Worm (Caenorhabditis elegans) whole organism, L2 larva: Measurements from ENCODE around the gene cul-2.

Source experiments
- C34F6.9 ChIP-seq: fragments of 150-350 bp; optimal IDR thresholded peaks from 2 replicates; lab custom pipeline; 2014; ENCODE audit warnings: missing biosample characterization, missing genetic modification characterization
- F13H6.1 ChIP-seq: sonication (generic microtip); optimal IDR thresholded peaks from 2 replicates; lab custom pipeline; 2016; ENCODE audit warnings: missing genetic modification characterization, missing compliant biosample characterization
- R02D3.7 ChIP-seq: fragments of 150-350 bp; optimal IDR thresholded peaks from 2 replicates; lab custom pipeline; 2014; ENCODE audit warnings: missing biosample characterization, missing genetic modification characterization
- Y55F3AM.14 ChIP-seq: fragments of 200-800 bp; sonication (Bioruptor generic); optimal IDR thresholded peaks from 2 replicates; lab custom pipeline; 2018; ENCODE audit warnings: mild to moderate bottlenecking, missing genetic modification characterization, missing compliant biosample characterization
- ZK546.5 ChIP-seq: sonication (generic microtip); optimal IDR thresholded peaks from 2 replicates; lab custom pipeline; 2017; ENCODE audit warnings: missing biosample characterization, missing genetic modification characterization
- alr-1 ChIP-seq: fragments of 150-350 bp; optimal IDR thresholded peaks from 2 replicates; lab custom pipeline; 2014; ENCODE audit warnings: missing biosample characterization, missing genetic modification characterization
- aly-2 ChIP-seq: fragments of 150-350 bp; optimal IDR thresholded peaks from 2 replicates; lab custom pipeline; 2014; ENCODE audit warnings: missing biosample characterization, missing genetic modification characterization
- ama-1 ChIP-seq: fragments of 150-350 bp; optimal IDR thresholded peaks from 2 replicates; lab custom pipeline; 2018; ENCODE audit warnings: inconsistent platforms
- blmp-1 ChIP-seq: sonication (generic microtip); optimal IDR thresholded peaks from 2 replicates; lab custom pipeline; 2017; ENCODE audit warnings: missing genetic modification characterization, mild to moderate bottlenecking, missing compliant biosample characterization, antibody characterized with exemption, moderate library complexity; ENCODE audit not compliant: insufficient read depth
- ceh-16 ChIP-seq: fragments of 150-350 bp; optimal IDR thresholded peaks from 2 replicates; lab custom pipeline; 2014; ENCODE audit warnings: missing biosample characterization, missing genetic modification characterization
- ceh-82 ChIP-seq: fragments of 150-350 bp; optimal IDR thresholded peaks from 2 replicates; lab custom pipeline; 2014; ENCODE audit warnings: missing biosample characterization, missing genetic modification characterization
- crh-2 ChIP-seq: sonication (generic microtip); optimal IDR thresholded peaks from 2 replicates; lab custom pipeline; 2017; ENCODE audit warnings: missing biosample characterization, missing genetic modification characterization
- dmd-4 ChIP-seq: sonication (generic microtip); optimal IDR thresholded peaks from 2 replicates; lab custom pipeline; 2017; ENCODE audit warnings: missing biosample characterization, missing genetic modification characterization
- egl-27 ChIP-seq: sonication (generic microtip); optimal IDR thresholded peaks from 3 replicates; lab custom pipeline; 2017; ENCODE audit warnings: missing biosample characterization, missing genetic modification reagents, missing genetic modification characterization
- elt-1 ChIP-seq: fragments of 150-350 bp; optimal IDR thresholded peaks from 2 replicates; lab custom pipeline; 2014; ENCODE audit warnings: missing biosample characterization, missing genetic modification characterization
- fos-1 ChIP-seq: fragments of 150-350 bp; optimal IDR thresholded peaks from 2 replicates; lab custom pipeline; 2014; ENCODE audit warnings: missing biosample characterization, missing genetic modification characterization
- gmeb-1 ChIP-seq: fragments of 150-350 bp; optimal IDR thresholded peaks from 2 replicates; lab custom pipeline; 2014; ENCODE audit warnings: missing biosample characterization, missing genetic modification characterization
- lin-11 ChIP-seq: fragments of 150-350 bp; sonication (generic microtip); optimal IDR thresholded peaks from 2 replicates; lab custom pipeline; 2014; ENCODE audit warnings: missing biosample characterization, missing genetic modification characterization, inconsistent platforms, mixed read lengths
- lin-13 ChIP-seq: fragments of 150-350 bp; optimal IDR thresholded peaks from 2 replicates; lab custom pipeline; 2014; ENCODE audit warnings: missing biosample characterization, missing genetic modification reagents, missing genetic modification characterization
- lin-39 ChIP-seq: fragments of 150-350 bp; optimal IDR thresholded peaks from 2 replicates; lab custom pipeline; 2014; ENCODE audit warnings: missing biosample characterization, missing genetic modification reagents, missing genetic modification characterization
- lsy-2 ChIP-seq, 2 experiments: fragments of 150-350 bp in 1 of 2; sonication (generic microtip) in 1 of 2; optimal IDR thresholded peaks; 2 replicates each; lab custom pipeline; 2014 to 2017; ENCODE audit warnings: missing biosample characterization in 2 of 2, missing genetic modification characterization in 2 of 2
- mab-5 ChIP-seq: fragments of 150-350 bp; optimal IDR thresholded peaks from 2 replicates; lab custom pipeline; 2014; ENCODE audit warnings: missing biosample characterization, missing genetic modification characterization
- mbf-1 ChIP-seq: sonication (generic microtip); optimal IDR thresholded peaks from 2 replicates; lab custom pipeline; 2017; ENCODE audit warnings: missing biosample characterization, missing genetic modification characterization
- mdl-1 ChIP-seq, 2 experiments: fragments of 150-350 bp in 1 of 2; sonication (generic microtip) in 1 of 2; optimal IDR thresholded peaks; 2 replicates each; lab custom pipeline; 2017; ENCODE audit warnings: missing biosample characterization in 2 of 2, missing genetic modification characterization in 2 of 2
- nhr-11 ChIP-seq: fragments of 150-350 bp; optimal IDR thresholded peaks from 2 replicates; lab custom pipeline; 2014; ENCODE audit warnings: missing biosample characterization, missing genetic modification characterization
- nhr-12 ChIP-seq: fragments of 150-350 bp; optimal IDR thresholded peaks from 2 replicates; lab custom pipeline; 2014; ENCODE audit warnings: missing biosample characterization, missing genetic modification characterization
- nhr-129 ChIP-seq: fragments of 150-350 bp; optimal IDR thresholded peaks from 2 replicates; lab custom pipeline; 2014; ENCODE audit warnings: missing biosample characterization, missing genetic modification characterization
- nhr-21 ChIP-seq: fragments of 150-350 bp; optimal IDR thresholded peaks from 2 replicates; lab custom pipeline; 2014; ENCODE audit warnings: missing biosample characterization, missing genetic modification characterization
- nhr-23 ChIP-seq: fragments of 150-350 bp; optimal IDR thresholded peaks from 2 replicates; lab custom pipeline; 2014; ENCODE audit warnings: missing biosample characterization, missing genetic modification reagents, missing genetic modification characterization
- nhr-237 ChIP-seq: fragments of 150-350 bp; optimal IDR thresholded peaks from 2 replicates; lab custom pipeline; 2014; ENCODE audit warnings: missing biosample characterization, missing genetic modification characterization
- nhr-25 ChIP-seq: fragments of 150-350 bp; sonication (generic microtip); optimal IDR thresholded peaks from 3 replicates; lab custom pipeline; 2014; ENCODE audit warnings: missing biosample characterization, missing genetic modification characterization
- nhr-6 ChIP-seq: fragments of 150-350 bp; optimal IDR thresholded peaks from 2 replicates; lab custom pipeline; 2014; ENCODE audit warnings: missing biosample characterization, missing genetic modification characterization
- peb-1 ChIP-seq: fragments of 150-350 bp; optimal IDR thresholded peaks from 2 replicates; lab custom pipeline; 2014; ENCODE audit warnings: missing biosample characterization, missing genetic modification characterization
- sem-4 ChIP-seq: fragments of 150-350 bp; optimal IDR thresholded peaks from 2 replicates; lab custom pipeline; 2014; ENCODE audit warnings: missing biosample characterization, missing genetic modification reagents, missing genetic modification characterization
- sma-9 ChIP-seq, 2 experiments: fragments of 150-350 bp in 1 of 2; sonication (generic microtip) in 1 of 2; optimal IDR thresholded peaks; 2 replicates each; lab custom pipeline; 2014 to 2016; ENCODE audit warnings: missing genetic modification characterization in 2 of 2, mild to moderate bottlenecking in 1 of 2, missing biosample characterization in 1 of 2, missing compliant biosample characterization in 1 of 2, missing genetic modification reagents in 1 of 2, moderate library complexity in 1 of 2
- snpc-4 ChIP-seq: fragments of 150-350 bp; optimal IDR thresholded peaks from 2 replicates; lab custom pipeline; 2014; ENCODE audit warnings: missing biosample characterization, missing genetic modification characterization
- unc-39 ChIP-seq: fragments of 150-350 bp; optimal IDR thresholded peaks from 2 replicates; lab custom pipeline; 2014; ENCODE audit warnings: missing biosample characterization, missing genetic modification characterization
- unc-55 ChIP-seq: fragments of 150-350 bp; sonication (generic microtip); optimal IDR thresholded peaks from 3 replicates; lab custom pipeline; 2014; ENCODE audit warnings: missing biosample characterization, missing genetic modification reagents, missing genetic modification characterization
- unc-62 ChIP-seq: fragments of 150-350 bp; optimal IDR thresholded peaks from 2 replicates; lab custom pipeline; 2014; ENCODE audit warnings: missing biosample characterization, missing genetic modification reagents, missing genetic modification characterization
- zag-1 ChIP-seq: fragments of 150-350 bp; optimal IDR thresholded peaks from 2 replicates; lab custom pipeline; 2014; ENCODE audit warnings: missing biosample characterization, missing genetic modification characterization
- ztf-1 ChIP-seq: fragments of 200-800 bp; sonication (Bioruptor generic); conservative IDR thresholded peaks from 2 replicates; pipeline ENCODE4 v1.3.6; 2022; ENCODE audit warnings: missing genetic modification characterization, missing compliant biosample characterization
- ztf-4 ChIP-seq: fragments of 150-350 bp; optimal IDR thresholded peaks from 2 replicates; lab custom pipeline; 2014; ENCODE audit warnings: missing biosample characterization, missing genetic modification characterization

The cul-2 gene

DNA sequence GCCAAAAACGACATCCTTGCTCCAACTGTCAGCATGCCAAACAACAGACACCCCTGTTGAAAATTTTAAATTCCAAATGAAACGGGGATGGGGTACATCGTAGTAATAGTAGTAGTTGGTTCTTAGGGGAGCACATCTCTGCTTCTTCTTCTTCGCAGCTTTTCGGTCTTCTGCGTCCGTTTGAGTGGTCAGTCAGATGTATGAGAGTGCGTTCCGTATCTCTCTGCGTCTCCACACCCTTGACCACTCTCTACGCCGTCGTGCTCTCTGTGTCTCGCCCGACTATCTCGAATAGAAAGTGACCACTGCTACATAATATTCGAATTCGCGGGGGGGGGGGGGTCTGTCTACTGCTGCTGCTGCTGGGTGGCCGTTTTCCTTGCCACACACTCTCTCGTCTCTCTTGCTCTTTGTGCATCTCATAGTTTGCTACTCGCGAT lies 25.8 kb downstream of the cul-2 start:
- TF ChIP-seq fos-1 (peak; percentile 7), ceh-16 (no peak), gmeb-1 (tag; lab: Kevin White, UChicago) (no peak), peb-1 (tag; lab: Kevin White, UChicago) (no peak), mdl-1 (tag; optimal IDR thresholded peaks at IDR 0.05; lab: Kevin White, UChicago) (peak in 1 of 2 experiments; percentile 40), sem-4 (tag; lab: Kevin White, UChicago) (peak; percentile 41), Y55F3AM.14 (GFP tag; lab: Kevin White, UChicago) (no peak), blmp-1 (tag; lab: Kevin White, UChicago) (peak; percentile 9), sma-9 (GFP tag; optimal IDR thresholded peaks at IDR 0.05; lab: Kevin White, UChicago) (peak; percentile 87), sma-9 (tag; optimal IDR thresholded peaks at IDR 0.05; lab: Kevin White, UChicago) (no peak), unc-55 (GFP tag; lab: Kevin White, UChicago) (peak; percentile 54), nhr-129 (tag; lab: Kevin White, UChicago) (no peak), lsy-2 (tag; optimal IDR thresholded peaks at IDR 0.05; lab: Kevin White, UChicago) (peak in 1 of 2 experiments; percentile 67), zag-1 (tag; lab: Kevin White, UChicago) (peak; percentile 36), lin-11 (tag; lab: Kevin White, UChicago) (peak; percentile 27), ztf-1 (GFP tag; lab: Robert Waterston, UW) (no peak), ztf-4 (tag; lab: Kevin White, UChicago) (no peak), F13H6.1 (tag; lab: Kevin White, UChicago) (peak; percentile 99), ama-1 (no peak), aly-2 (tag; lab: Kevin White, UChicago) (no peak), mab-5 (tag; lab: Kevin White, UChicago) (peak; percentile 35), C34F6.9 (tag; lab: Kevin White, UChicago) (peak; percentile 16), lin-13 (peak; percentile 62)

ce11 chrIII:13713807-13714206 lies 26.7 kb downstream of the cul-2 start:
- TF ChIP-seq nhr-11 (tag; lab: Kevin White, UChicago) (no peak), zag-1 (tag; lab: Kevin White, UChicago) (no peak), ceh-82 (tag; lab: Kevin White, UChicago) (no peak), nhr-237 (tag; lab: Kevin White, UChicago) (no peak), elt-1 (tag; lab: Kevin White, UChicago) (no peak), egl-27 (tag; lab: Kevin White, UChicago) (no peak), aly-2 (tag; lab: Kevin White, UChicago) (no peak), ceh-16 (no peak), gmeb-1 (tag; lab: Kevin White, UChicago) (no peak), nhr-6 (tag; lab: Kevin White, UChicago) (no peak), ztf-1 (GFP tag; lab: Robert Waterston, UW) (no peak), R02D3.7 (tag; lab: Kevin White, UChicago) (no peak), crh-2 (tag; lab: Kevin White, UChicago) (no peak), snpc-4 (tag; lab: Kevin White, UChicago) (no peak), C34F6.9 (tag; lab: Kevin White, UChicago) (no peak), lin-39 (tag; lab: Kevin White, UChicago) (no peak), F13H6.1 (tag; lab: Kevin White, UChicago) (no peak), nhr-12 (no peak), nhr-21 (tag; lab: Kevin White, UChicago) (no peak)

- TF ChIP-seq dmd-4 (tag; lab: Kevin White, UChicago) (no peak), crh-2 (tag; lab: Kevin White, UChicago) (no peak), sem-4 (tag; lab: Kevin White, UChicago) (no peak), peb-1 (tag; lab: Kevin White, UChicago) (no peak), mbf-1 (tag; lab: Kevin White, UChicago) (no peak), nhr-25 (tag; lab: Kevin White, UChicago) (no peak), lin-13 (no peak), snpc-4 (tag; lab: Kevin White, UChicago) (no peak), alr-1 (tag; lab: Kevin White, UChicago) (no peak), nhr-23 (tag; lab: Kevin White, UChicago) (no peak), nhr-129 (tag; lab: Kevin White, UChicago) (no peak), ZK546.5 (no peak), unc-39 (tag; lab: Kevin White, UChicago) (no peak), nhr-6 (tag; lab: Kevin White, UChicago) (no peak), R02D3.7 (tag; lab: Kevin White, UChicago) (no peak), unc-62 (no peak)
Observed at ce11 chrIII:13714950-13715349, 27.9 kb downstream of the cul-2 start.
